In the genomic region with DNA sequence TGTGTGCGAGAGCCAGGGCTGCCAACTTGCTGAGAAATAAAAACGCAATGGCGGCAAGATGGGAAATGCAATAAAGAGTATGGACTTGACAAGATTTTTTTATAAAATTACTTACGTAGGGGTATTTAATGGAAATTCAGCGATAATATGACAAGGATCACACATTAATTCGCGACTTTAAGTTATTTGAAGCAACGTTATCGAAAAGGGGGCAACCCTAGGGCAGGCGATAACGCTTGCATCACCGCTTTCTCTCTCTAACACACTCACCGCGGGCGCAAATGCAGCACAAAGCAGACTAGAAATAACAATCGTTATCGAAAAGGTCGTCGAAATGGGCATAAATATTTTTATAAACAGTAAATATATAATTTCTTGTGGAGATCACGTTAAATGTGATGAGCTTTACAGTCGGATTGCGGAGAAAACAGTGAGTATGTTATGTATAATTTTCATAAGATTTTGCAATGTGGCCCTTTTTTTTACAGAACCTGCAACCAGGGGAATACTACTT, we compare ENCODE assay signal across 1 fruit fly cellular context.
TF ChIP-seq lines count a peak whose summit lies in the region.

A gene (minus strand): TSS at position 268 of the 514 bp plus-strand sequence.

TF ChIP-seq in whole organism, embryonic, 481 proteins besides CTCF, POLR2A, EP300 and RAD21 (continued from another document):
- TF ChIP-seq CG4328 (GFP tag; optimal IDR thresholded peaks at IDR 0.05; lab: Kevin White, UChicago) (peak; percentile 61), CG2889 (GFP tag; IDR thresholded peaks at IDR 0.05; lab: Robert Waterston, UW) (no peak), CG4730 (GFP tag; IDR thresholded peaks at IDR 0.05; lab: Robert Waterston, UW) (no peak), E2f2 (GFP tag; IDR thresholded peaks at IDR 0.05; lab: Robert Waterston, UW) (peak; percentile 57), CG17568 (GFP tag; optimal IDR thresholded peaks at IDR 0.05; lab: Kevin White, UChicago) (peak; percentile 10), CG16813 (GFP tag; IDR thresholded peaks at IDR 0.05; lab: Robert Waterston, UW; ENCODE audit: partially characterized antibody) (peak; percentile 50; the same call in 2 of the 3 replicates), CG15514 (GFP tag; optimal IDR thresholded peaks at IDR 0.05; lab: Kevin White, UChicago) (peak; percentile 73), Trl (optimal IDR thresholded peaks at IDR 0.05; lab: Kevin White, UChicago) (no peak), Trl (GFP tag; optimal IDR thresholded peaks at IDR 0.05; lab: Kevin White, UChicago) (peak; percentile 22), CG7556 (GFP tag; optimal IDR thresholded peaks at IDR 0.05; lab: Kevin White, UChicago) (no peak), Deaf1 (tag; optimal IDR thresholded peaks at IDR 0.05; lab: Kevin White, UChicago) (peak; percentile 9), sqz (GFP tag; optimal IDR thresholded peaks at IDR 0.05; lab: Kevin White, UChicago) (no peak), luna (GFP tag; optimal IDR thresholded peaks at IDR 0.05; lab: Kevin White, UChicago) (no peak), HmgD (GFP tag; optimal IDR thresholded peaks at IDR 0.05; lab: Kevin White, UChicago) (peak; percentile 39), CG14441 (GFP tag; IDR thresholded peaks at IDR 0.05; lab: Robert Waterston, UW) (0 out of 2 replicates have a peak, but pooled peaks have one; percentile 24), ssp (GFP tag; IDR thresholded peaks at IDR 0.05; lab: Robert Waterston, UW) (peak; percentile 27; the same call in 1 of the 2 replicates), HHEX (GFP tag; optimal IDR thresholded peaks at IDR 0.05; lab: Kevin White, UChicago) (no peak), CG6854 (GFP tag; optimal IDR thresholded peaks at IDR 0.05; lab: Kevin White, UChicago) (no peak), MESR4 (GFP tag; optimal IDR thresholded peaks at IDR 0.05; lab: Kevin White, UChicago) (peak; percentile 18), CG10959 (GFP tag; IDR thresholded peaks at IDR 0.05; lab: Robert Waterston, UW) (no peak), CG11560 (tag; IDR thresholded peaks at IDR 0.05; lab: Robert Waterston, UW) (no peak), Atf6 (GFP tag; IDR thresholded peaks at IDR 0.05; lab: Robert Waterston, UW) (no peak; the same call in 1 of the 2 replicates), z (GFP tag; IDR thresholded peaks at IDR 0.05; lab: Robert Waterston, UW) (no peak), sima (GFP tag; optimal IDR thresholded peaks at IDR 0.05; lab: Kevin White, UChicago) (no peak), Vsx1 (GFP tag; optimal IDR thresholded peaks at IDR 0.05; lab: Kevin White, UChicago) (peak; percentile 80), Antp (GFP tag; optimal IDR thresholded peaks at IDR 0.05; lab: Kevin White, UChicago) (peak; percentile 47), Nf-YB (GFP tag; optimal IDR thresholded peaks at IDR 0.05; lab: Kevin White, UChicago) (peak; percentile 22), CG11723 (GFP tag; optimal IDR thresholded peaks at IDR 0.05; lab: Kevin White, UChicago) (peak; percentile 20)
